Fruit fly (Drosophila melanogaster): ENCODE data around the gene Tm2.

- no peak for TF ChIP-seq CG10462 (GFP tag; optimal IDR thresholded peaks at IDR 0.05)
- no peak for TF ChIP-seq dimm (GFP tag; IDR thresholded peaks at IDR 0.05)
These were observed 29.1 kb downstream of the Tm2 start for dm6 chr3R:15339111-15339510.
